Fruit fly (Drosophila melanogaster) whole organism, adult: ENCODE measurements around the gene Usp10.

Experiments used
- CG11617 ChIP-seq: fragments of 200-800 bp; sonication (Bioruptor generic); optimal IDR thresholded peaks from 2 replicates; lab custom pipeline; 2017; ENCODE audit warnings: mild to moderate bottlenecking, missing biosample characterization, missing genetic modification reagents, missing genetic modification characterization
- CG12768 ChIP-seq: fragments of 200-800 bp; sonication (Bioruptor generic); optimal IDR thresholded peaks from 2 replicates; lab custom pipeline; 2017; ENCODE audit warnings: missing biosample characterization, missing genetic modification characterization, mild to moderate bottlenecking, moderate library complexity, missing genetic modification reagents
- CG1620 ChIP-seq: fragments of 200-800 bp; sonication (Bioruptor generic); optimal IDR thresholded peaks from 2 replicates; lab custom pipeline; 2016; ENCODE audit warnings: missing biosample characterization, missing genetic modification characterization
- CG33017 ChIP-seq: fragments of 200-800 bp; sonication (Bioruptor generic); optimal IDR thresholded peaks from 2 replicates; lab custom pipeline; 2018; ENCODE audit warnings: missing biosample characterization, mild to moderate bottlenecking, missing genetic modification characterization, moderate library complexity
- CG5204 ChIP-seq: fragments of 200-800 bp; sonication (Bioruptor generic); optimal IDR thresholded peaks from 2 replicates; lab custom pipeline; 2016; ENCODE audit warnings: missing biosample characterization, missing genetic modification characterization
- CG7101 ChIP-seq: fragments of 200-800 bp; sonication (Bioruptor generic); optimal IDR thresholded peaks from 2 replicates; lab custom pipeline; 2018; ENCODE audit warnings: missing biosample characterization, mild to moderate bottlenecking, missing genetic modification characterization, moderate library complexity
- Crg-1 ChIP-seq: fragments of 200-800 bp; sonication (Bioruptor generic); optimal IDR thresholded peaks from 2 replicates; lab custom pipeline; 2016; ENCODE audit warnings: missing biosample characterization, missing genetic modification characterization
- Hr96 ChIP-seq: fragments of 200-800 bp; sonication (Bioruptor generic); optimal IDR thresholded peaks from 2 replicates; lab custom pipeline; 2016; ENCODE audit warnings: missing biosample characterization, missing genetic modification characterization
- bab1 ChIP-seq: fragments of 200-800 bp; sonication (Bioruptor generic); optimal IDR thresholded peaks from 3 replicates; lab custom pipeline; 2019; ENCODE audit warnings: missing biosample characterization, mild to moderate bottlenecking, missing genetic modification characterization, moderate library complexity
- cnc ChIP-seq, 2 experiments: fragments of >200 bp; optimal IDR thresholded peaks; 2 replicates each; lab custom pipeline; 2017
- kay ChIP-seq: fragments of 200-800 bp; sonication (Bioruptor generic); peaks from one replicate; lab custom pipeline; 2016; ENCODE audit warnings: missing biosample characterization, missing genetic modification characterization, borderline replicate concordance
- ovo ChIP-seq: fragments of 200-800 bp; sonication (Bioruptor generic); optimal IDR thresholded peaks from 2 replicates; lab custom pipeline; 2016; ENCODE audit warnings: missing biosample characterization, missing genetic modification characterization
- tj ChIP-seq: fragments of 200-800 bp; sonication (Bioruptor generic); optimal IDR thresholded peaks from 3 replicates; lab custom pipeline; 2017; ENCODE audit warnings: missing biosample characterization, mild to moderate bottlenecking, missing genetic modification characterization, moderate library complexity
- toe ChIP-seq: fragments of 200-800 bp; sonication (Bioruptor generic); optimal IDR thresholded peaks from 2 replicates; lab custom pipeline; 2016; ENCODE audit warnings: missing biosample characterization, missing genetic modification characterization

- TF ChIP-seq toe (GFP tag; lab: Kevin White, UChicago) (no peak), Hr96 (GFP tag; lab: Kevin White, UChicago) (no peak), CG1620 (GFP tag; lab: Kevin White, UChicago) (no peak), CG5204 (GFP tag; lab: Kevin White, UChicago) (no peak), cnc (optimal IDR thresholded peaks at IDR 0.05; lab: Kevin White, UChicago) (no peak), CG33017 (tag; lab: Kevin White, UChicago) (no peak), CG11617 (GFP tag; lab: Kevin White, UChicago) (no peak), tj (GFP tag; lab: Kevin White, UChicago) (no peak), bab1 (GFP tag; lab: Kevin White, UChicago) (no peak), CG12768 (no peak), kay (GFP tag; lab: Kevin White, UChicago) (no peak), ovo (GFP tag; lab: Kevin White, UChicago) (no peak), Crg-1 (GFP tag; lab: Kevin White, UChicago) (no peak), CG7101 (tag; lab: Kevin White, UChicago) (no peak)
Measured at dm6 chr3L:852267-852666, 19.4 kb upstream of the Usp10 start.
